Worm (Caenorhabditis elegans): ENCODE results near the gene ttn-1.

The ttn-1 gene

ce11 chrV:6230629-6231229 is 28.3 kb upstream of the ttn-1 start:
- TF ChIP-seq sea-1 (GFP tag; conservative IDR thresholded peaks at IDR 0.05) (no peak), pes-1 (GFP tag; IDR thresholded peaks at IDR 0.05) (no peak), tbx-37 (GFP tag; conservative IDR thresholded peaks at IDR 0.05) (no peak), hmbx-1 (tag; optimal IDR thresholded peaks at IDR 0.05) (no peak), B0310.2 (tag; optimal IDR thresholded peaks at IDR 0.05) (no peak), ets-7 (tag; optimal IDR thresholded peaks at IDR 0.05) (no peak), F13C5.2 (tag; optimal IDR thresholded peaks at IDR 0.05) (no peak), ama-1 (optimal IDR thresholded peaks at IDR 0.05) (no peak)

ce11 chrV:6229457-6229949 is 27.1 kb upstream of the ttn-1 start:
- TF ChIP-seq pes-1 (GFP tag; IDR thresholded peaks at IDR 0.05) (no peak), tra-4 (tag; optimal IDR thresholded peaks at IDR 0.05) (no peak), ets-7 (tag; optimal IDR thresholded peaks at IDR 0.05) (no peak), flt-1 (GFP tag; IDR thresholded peaks at IDR 0.05) (no peak), ama-1 (optimal IDR thresholded peaks at IDR 0.05) (no peak), scrt-1 (GFP tag; IDR thresholded peaks at IDR 0.05) (no peak), sea-1 (GFP tag; conservative IDR thresholded peaks at IDR 0.05) (no peak), tbx-37 (GFP tag; conservative IDR thresholded peaks at IDR 0.05) (no peak), B0310.2 (tag; optimal IDR thresholded peaks at IDR 0.05) (no peak), hmg-4 (GFP tag; optimal IDR thresholded peaks at IDR 0.05) (no peak), aly-1 (tag; optimal IDR thresholded peaks at IDR 0.05) (no peak), hnd-1 (tag; optimal IDR thresholded peaks at IDR 0.05) (no peak)

DNA sequence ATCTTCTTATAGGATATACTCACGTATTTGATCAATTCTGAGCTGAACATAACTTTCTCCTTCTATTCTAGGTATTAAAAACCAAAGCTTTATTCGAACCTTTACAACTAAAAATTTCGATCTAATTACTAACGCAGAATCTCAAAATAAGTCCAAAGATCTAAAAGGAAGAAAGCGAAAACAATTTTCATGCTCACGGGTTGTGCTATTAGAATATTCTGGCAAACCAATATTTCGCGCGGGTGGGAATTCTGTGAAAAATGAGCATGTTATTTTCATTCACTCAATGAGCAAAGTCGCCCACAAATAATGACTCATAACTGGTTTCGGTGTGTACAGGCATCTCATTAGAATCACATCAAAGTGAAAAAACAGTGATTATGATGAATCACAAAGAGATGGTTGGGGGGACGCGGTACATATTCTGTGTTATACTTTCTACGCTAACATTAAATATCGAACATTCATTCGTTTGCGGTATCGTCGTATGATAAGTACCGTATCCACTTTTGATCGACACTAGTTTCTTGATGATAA is 26.6 kb upstream of the ttn-1 start:
- TF ChIP-seq sea-1 (GFP tag; conservative IDR thresholded peaks at IDR 0.05) = no peak
- no peak for TF ChIP-seq B0310.2 (tag; optimal IDR thresholded peaks at IDR 0.05)
- TF ChIP-seq ama-1 (optimal IDR thresholded peaks at IDR 0.05) = no peak
- no peak for TF ChIP-seq pes-1 (GFP tag; IDR thresholded peaks at IDR 0.05)
- TF ChIP-seq ceh-13 (GFP tag; optimal IDR thresholded peaks at IDR 0.05) = no peak
- TF ChIP-seq tbx-37 (GFP tag; conservative IDR thresholded peaks at IDR 0.05) = no peak
- TF ChIP-seq hmg-4 (GFP tag; optimal IDR thresholded peaks at IDR 0.05) = no peak
- no peak for TF ChIP-seq scrt-1 (GFP tag; IDR thresholded peaks at IDR 0.05)
- TF ChIP-seq ets-7 (tag; optimal IDR thresholded peaks at IDR 0.05) = no peak
- TF ChIP-seq ceh-36 (tag; optimal IDR thresholded peaks at IDR 0.05) = no peak
- no peak for TF ChIP-seq flt-1 (GFP tag; IDR thresholded peaks at IDR 0.05)
- TF ChIP-seq tra-4 (tag; optimal IDR thresholded peaks at IDR 0.05) = no peak
- TF ChIP-seq F13C5.2 (tag; optimal IDR thresholded peaks at IDR 0.05) = no peak

ce11 chrV:6228400-6228895 is 26.0 kb upstream of the ttn-1 start:
- TF ChIP-seq ets-7 (tag; optimal IDR thresholded peaks at IDR 0.05) (no peak), sea-1 (GFP tag; conservative IDR thresholded peaks at IDR 0.05) (no peak), tra-4 (tag; optimal IDR thresholded peaks at IDR 0.05) (no peak), ama-1 (optimal IDR thresholded peaks at IDR 0.05) (no peak), ceh-13 (GFP tag; optimal IDR thresholded peaks at IDR 0.05) (no peak), hnd-1 (tag; optimal IDR thresholded peaks at IDR 0.05) (no peak), hmbx-1 (tag; optimal IDR thresholded peaks at IDR 0.05) (no peak), flt-1 (GFP tag; IDR thresholded peaks at IDR 0.05) (no peak), tbx-37 (GFP tag; conservative IDR thresholded peaks at IDR 0.05) (no peak), B0310.2 (tag; optimal IDR thresholded peaks at IDR 0.05) (no peak), scrt-1 (GFP tag; IDR thresholded peaks at IDR 0.05) (no peak), tbx-11 (GFP tag; IDR thresholded peaks at IDR 0.05) (no peak), pes-1 (GFP tag; IDR thresholded peaks at IDR 0.05) (no peak), F13C5.2 (tag; optimal IDR thresholded peaks at IDR 0.05) (no peak), ceh-36 (tag; optimal IDR thresholded peaks at IDR 0.05) (no peak), hmg-4 (GFP tag; optimal IDR thresholded peaks at IDR 0.05) (no peak), aly-1 (tag; optimal IDR thresholded peaks at IDR 0.05) (no peak)

DNA sequence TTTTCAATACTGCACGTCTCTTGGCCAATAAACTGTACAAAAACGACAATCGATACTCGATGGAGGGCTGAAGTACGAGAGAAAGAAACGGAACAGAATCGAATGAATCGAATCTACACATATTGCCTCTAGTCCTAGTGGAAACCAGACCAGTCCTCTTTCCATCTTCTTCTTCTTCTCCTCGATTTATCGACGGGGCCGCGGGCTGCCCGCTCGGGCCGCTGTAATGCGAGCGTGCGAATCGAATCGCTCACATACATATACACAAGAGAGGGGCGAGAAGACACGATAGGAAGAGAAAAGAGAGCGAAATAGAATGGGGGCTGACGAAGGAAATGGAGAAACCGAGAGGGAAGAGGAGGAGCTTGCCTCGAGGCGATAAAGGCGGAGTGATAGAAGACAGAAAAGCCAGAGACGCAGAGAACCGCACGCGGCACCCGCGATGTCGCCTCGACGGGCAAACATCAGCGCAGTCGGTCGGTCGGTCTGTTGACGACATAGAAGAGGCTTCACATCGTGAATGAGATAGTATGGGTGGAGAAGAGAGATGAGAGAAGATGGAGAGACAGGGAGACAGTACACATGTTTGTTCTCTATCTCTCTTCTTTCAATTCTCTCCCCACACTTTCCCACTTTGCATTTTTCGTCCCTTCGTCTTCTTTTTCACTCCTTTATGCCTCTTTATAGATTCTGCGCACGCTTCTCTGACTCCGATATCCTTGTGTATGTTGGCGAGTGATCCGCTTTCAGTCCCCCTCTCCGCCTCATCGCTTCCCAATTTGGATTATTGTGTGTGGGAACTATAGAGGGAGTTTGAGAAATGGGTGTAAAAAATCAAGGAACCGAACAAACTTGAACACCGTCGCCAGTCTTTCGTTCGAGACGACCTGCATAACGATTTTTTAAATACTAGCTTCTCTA is 25.2 kb upstream of the ttn-1 start:
- TF ChIP-seq tbx-11 (GFP tag; IDR thresholded peaks at IDR 0.05) (no peak), B0310.2 (tag; optimal IDR thresholded peaks at IDR 0.05) (no peak), tra-4 (tag; optimal IDR thresholded peaks at IDR 0.05) (no peak), F13C5.2 (tag; optimal IDR thresholded peaks at IDR 0.05) (peak; percentile 73), ceh-13 (GFP tag; optimal IDR thresholded peaks at IDR 0.05) (no peak), sea-1 (GFP tag; conservative IDR thresholded peaks at IDR 0.05) (0 out of 2 replicates have a peak, but pooled peaks have one; percentile 29), hmbx-1 (tag; optimal IDR thresholded peaks at IDR 0.05) (no peak), tbx-37 (GFP tag; conservative IDR thresholded peaks at IDR 0.05) (0 out of 2 replicates have a peak, but pooled peaks have one; percentile 6), scrt-1 (GFP tag; IDR thresholded peaks at IDR 0.05) (0 out of 2 replicates have a peak, but pooled peaks have one; percentile 44), ets-7 (tag; optimal IDR thresholded peaks at IDR 0.05) (no peak), ceh-36 (tag; optimal IDR thresholded peaks at IDR 0.05) (no peak), ama-1 (optimal IDR thresholded peaks at IDR 0.05) (peak; percentile 70), pes-1 (GFP tag; IDR thresholded peaks at IDR 0.05) (peak; percentile 62; the same call in 1 of the 2 replicates), aly-1 (tag; optimal IDR thresholded peaks at IDR 0.05) (peak; percentile 50), hnd-1 (tag; optimal IDR thresholded peaks at IDR 0.05) (no peak), hmg-4 (GFP tag; optimal IDR thresholded peaks at IDR 0.05) (peak; percentile 68), flt-1 (GFP tag; IDR thresholded peaks at IDR 0.05) (0 out of 2 replicates have a peak, but pooled peaks have one; percentile 32)

DNA sequence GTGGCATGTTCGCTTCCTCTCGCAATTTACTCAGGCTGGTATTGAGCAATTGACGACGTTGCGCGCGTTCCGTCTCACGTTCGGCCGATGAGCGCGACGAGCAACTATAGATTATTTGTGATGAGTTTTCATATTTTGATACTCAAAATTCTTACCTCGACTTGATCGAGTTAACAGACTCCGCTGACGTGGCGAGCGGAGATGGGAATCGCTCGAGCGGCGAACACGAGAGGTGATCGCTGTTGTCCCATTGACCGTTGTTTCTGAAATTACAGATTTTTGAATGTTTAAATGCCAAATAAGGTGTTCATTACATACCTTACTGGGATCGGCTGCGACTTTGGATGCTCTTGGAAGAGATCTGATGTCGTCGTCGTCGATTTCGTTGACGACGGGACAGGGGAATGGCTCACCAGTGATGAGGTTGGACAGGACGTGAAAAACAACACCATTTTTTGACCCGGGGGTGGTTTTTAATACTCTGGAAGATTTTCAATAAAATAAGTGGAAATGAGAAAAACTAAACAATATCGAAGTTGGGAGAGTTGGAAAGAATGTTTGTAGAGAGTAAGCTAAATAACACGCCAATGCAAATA is 24.2 kb upstream of the ttn-1 start, which contains the start of gene W06H8.6:
W06H8.6 (minus strand) TSS at position 481 of the 596 bp plus-strand sequence.
- TF ChIP-seq tra-4 (tag; optimal IDR thresholded peaks at IDR 0.05) (peak; percentile 13), tbx-37 (GFP tag; conservative IDR thresholded peaks at IDR 0.05) (no peak), pes-1 (GFP tag; IDR thresholded peaks at IDR 0.05) (0 out of 2 replicates have a peak, but pooled peaks have one; percentile 31), hmg-4 (GFP tag; optimal IDR thresholded peaks at IDR 0.05) (no peak), flt-1 (GFP tag; IDR thresholded peaks at IDR 0.05) (no peak)

All from whole organism, early embryonic.